Worm (Caenorhabditis elegans): ENCODE results near the gene hint-3.

The hint-3 gene

DNA sequence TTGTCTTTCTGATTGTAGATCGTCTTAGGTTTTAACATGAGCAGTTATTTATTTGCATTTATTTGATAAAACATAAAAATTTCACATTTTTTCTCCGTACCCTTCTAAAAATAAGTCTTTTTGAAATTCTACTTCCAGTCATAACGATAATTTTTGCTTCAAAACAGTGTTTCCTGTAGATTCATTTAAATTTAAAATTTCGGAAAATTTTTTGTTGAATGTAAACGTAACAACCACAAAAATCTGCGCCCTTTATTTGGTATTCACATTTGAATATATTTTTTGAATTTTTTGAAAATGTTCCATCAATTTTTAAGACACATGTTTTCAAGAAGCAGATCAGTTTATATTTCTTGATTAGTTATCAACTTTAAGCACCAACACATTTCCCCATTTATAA lies 14.9 kb upstream of the hint-3 start:
- TF ChIP-seq F22D6.2 (tag; optimal IDR thresholded peaks at IDR 0.05) (no peak), ekl-4 (GFP tag; IDR thresholded peaks at IDR 0.05) (no peak), tbx-9 (tag; optimal IDR thresholded peaks at IDR 0.05; ENCODE audit: borderline replicate concordance) (no peak), xnd-1 (tag; optimal IDR thresholded peaks at IDR 0.05) (no peak)

DNA sequence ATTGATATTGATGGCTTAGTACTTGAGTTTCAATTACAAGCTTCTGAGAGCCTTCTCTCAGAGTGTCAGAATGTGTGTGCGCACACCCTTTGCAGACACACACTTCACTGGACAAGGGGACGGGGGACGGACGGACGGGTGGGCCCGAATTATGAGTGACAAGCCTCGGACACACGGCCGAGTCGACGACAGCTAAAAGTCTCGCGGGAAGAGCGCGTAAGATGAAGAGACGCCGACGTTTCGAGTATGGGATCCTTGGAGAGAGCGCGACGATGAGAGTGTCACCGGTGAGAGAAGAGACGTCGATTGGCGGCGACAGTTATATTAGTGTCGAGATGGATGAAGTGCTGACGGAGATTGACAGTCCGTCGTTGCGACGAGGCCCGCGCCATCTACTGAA lies 14.4 kb upstream of the hint-3 start:
- TF ChIP-seq snpc-1.3 (tag; optimal IDR thresholded peaks at IDR 0.05; ENCODE audit: insufficient read depth) (no peak), dox-1 (GFP tag; IDR thresholded peaks at IDR 0.05) (no peak), F52B5.7 (tag; optimal IDR thresholded peaks at IDR 0.05) (no peak), attf-5 (GFP tag; optimal IDR thresholded peaks at IDR 0.05) (no peak), unc-62 (GFP tag; optimal IDR thresholded peaks at IDR 0.05) (peak; percentile 85), lin-26 (GFP tag; IDR thresholded peaks at IDR 0.05) (no peak), lin-35 (GFP tag; optimal IDR thresholded peaks at IDR 0.05) (no peak), mxl-1 (tag; optimal IDR thresholded peaks at IDR 0.05) (no peak), Y56A3A.18 (GFP tag; IDR thresholded peaks at IDR 0.05) (no peak), let-607 (tag; optimal IDR thresholded peaks at IDR 0.05) (peak in 1 of 2 experiments; percentile 58), madf-8 (GFP tag; conservative IDR thresholded peaks at IDR 0.05) (no peak), akir-1 (GFP tag; optimal IDR thresholded peaks at IDR 0.05) (no peak), zfh-2 (GFP tag; conservative IDR thresholded peaks at IDR 0.05) (peak; percentile 77), ceh-58 (GFP tag; IDR thresholded peaks at IDR 0.05) (no peak), nhr-80 (tag; optimal IDR thresholded peaks at IDR 0.05) (peak; percentile 3), him-1 (tag; optimal IDR thresholded peaks at IDR 0.05) (no peak), tbx-9 (tag; optimal IDR thresholded peaks at IDR 0.05; ENCODE audit: borderline replicate concordance) (no peak), attf-6 (GFP tag; IDR thresholded peaks at IDR 0.05) (no peak), C17E4.6 (GFP tag; IDR thresholded peaks at IDR 0.05) (no peak), egl-18 (GFP tag; IDR thresholded peaks at IDR 0.05) (no peak), fkh-3 (tag; optimal IDR thresholded peaks at IDR 0.05) (no peak), lag-1 (GFP tag; IDR thresholded peaks at IDR 0.05) (no peak), nhr-90 (tag; optimal IDR thresholded peaks at IDR 0.05) (no peak), ztf-26 (tag; optimal IDR thresholded peaks at IDR 0.05) (no peak), ceh-27 (GFP tag; optimal IDR thresholded peaks at IDR 0.05) (peak; percentile 72), nfya-1 (tag; optimal IDR thresholded peaks at IDR 0.05; ENCODE audit: borderline replicate concordance, insufficient read depth) (no peak), nfyb-1 (GFP tag; IDR thresholded peaks at IDR 0.05) (0 out of 2 replicates have a peak, but pooled peaks have one; percentile 56), C06A6.2 (GFP tag; conservative IDR thresholded peaks at IDR 0.05) (no peak), athp-1 (tag; optimal IDR thresholded peaks at IDR 0.05) (no peak), die-1 (tag; optimal IDR thresholded peaks at IDR 0.05) (no peak)

DNA sequence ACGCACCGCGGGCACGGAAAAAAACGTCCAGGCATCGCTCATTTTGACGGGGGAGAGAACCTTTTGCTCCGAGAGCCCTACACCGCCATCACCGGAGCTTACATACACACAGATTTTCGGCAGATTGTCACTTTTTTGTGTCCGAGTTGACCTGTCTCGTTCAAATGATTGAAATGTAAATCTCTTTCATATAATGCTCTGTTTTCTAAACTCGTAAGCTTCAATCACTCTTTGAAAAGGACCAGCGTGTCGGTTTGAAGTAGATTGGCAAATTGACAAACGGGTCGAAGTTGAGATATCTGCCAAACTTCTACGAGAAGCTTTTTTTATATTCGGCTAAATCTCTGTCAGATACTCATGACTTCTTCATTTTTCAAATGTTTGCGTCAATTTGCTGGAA lies 13.1 kb upstream of the hint-3 start:
- TF ChIP-seq lag-1 (GFP tag; IDR thresholded peaks at IDR 0.05) (no peak), gei-17 (GFP tag; optimal IDR thresholded peaks at IDR 0.05) (no peak), madf-3 (GFP tag; IDR thresholded peaks at IDR 0.05) (no peak), Y95B8A.8 (GFP tag; IDR thresholded peaks at IDR 0.05) (no peak), rcor-1 (GFP tag; IDR thresholded peaks at IDR 0.05) (no peak), T07F8.4 (tag; optimal IDR thresholded peaks at IDR 0.05) (no peak)

Measured in whole organism, young adult.